Worm (Caenorhabditis elegans) whole organism, L1 larva: ENCODE data around the gene tub-1.

Experiments
- C04F5.9 ChIP-seq: sonication (generic microtip); optimal IDR thresholded peaks from 2 replicates; lab custom pipeline; 2016; ENCODE audit warnings: missing genetic modification characterization, missing compliant biosample characterization
- C34B4.2 ChIP-seq: sonication (generic microtip); optimal IDR thresholded peaks from 2 replicates; lab custom pipeline; 2017; ENCODE audit warnings: mild to moderate bottlenecking, missing genetic modification characterization, missing compliant biosample characterization
- Y116A8C.19 ChIP-seq: sonication (generic microtip); optimal IDR thresholded peaks from 2 replicates; lab custom pipeline; 2016; ENCODE audit warnings: missing compliant biosample characterization, missing genetic modification characterization, borderline replicate concordance
- aha-1 ChIP-seq: fragments of 150-350 bp; optimal IDR thresholded peaks from 2 replicates; lab custom pipeline; 2014; ENCODE audit warnings: missing biosample characterization, missing genetic modification characterization
- alr-1 ChIP-seq: fragments of 200-800 bp; sonication (Bioruptor generic); optimal IDR thresholded peaks from 2 replicates; lab custom pipeline; 2018; ENCODE audit warnings: borderline replicate concordance, mild to moderate bottlenecking, missing genetic modification characterization, missing compliant biosample characterization
- blmp-1 ChIP-seq: fragments of 150-350 bp; optimal IDR thresholded peaks from 2 replicates; lab custom pipeline; 2014; ENCODE audit warnings: missing biosample characterization, missing genetic modification characterization
- ceh-63 ChIP-seq: fragments of 200-800 bp; sonication (Bioruptor generic); optimal IDR thresholded peaks from 2 replicates; lab custom pipeline; 2018; ENCODE audit warnings: mild to moderate bottlenecking, missing genetic modification characterization, missing compliant biosample characterization
- ceh-82 ChIP-seq, 3 experiments: fragments of 150-350 bp in 1 of 3; sonication (generic microtip) in 2 of 3; optimal IDR thresholded peaks; 2 replicates each; lab custom pipeline; 2014 to 2017; ENCODE audit warnings: missing biosample characterization in 3 of 3, missing genetic modification characterization in 3 of 3
- dpl-1 ChIP-seq, 3 experiments: fragments of 150-350 bp in 2 of 3; sonication (generic microtip) in 1 of 3; optimal IDR thresholded peaks; 2 replicates each; lab custom pipeline; 2014 to 2017; ENCODE audit warnings: missing biosample characterization in 3 of 3, missing genetic modification characterization in 3 of 3, missing genetic modification reagents in 3 of 3
- dsc-1 ChIP-seq: sonication (generic microtip); optimal IDR thresholded peaks from 2 replicates; lab custom pipeline; 2016; ENCODE audit warnings: mild to moderate bottlenecking, missing genetic modification characterization, missing compliant biosample characterization
- efl-1 ChIP-seq, 4 experiments: fragments of 150-350 bp; optimal IDR thresholded peaks in 3 of 4; peaks in 1 of 4; 1 replicate in 1 of 4; 2 replicates in 3 of 4; lab custom pipeline; 2014; ENCODE audit warnings: missing biosample characterization in 2 of 4, missing genetic modification characterization in 2 of 4, missing genetic modification reagents in 2 of 4
- egl-13 ChIP-seq: sonication (generic microtip); optimal IDR thresholded peaks from 2 replicates; lab custom pipeline; 2016; ENCODE audit warnings: missing genotype, missing genetic modification reagents, missing genetic modification characterization, missing compliant biosample characterization
- elt-2 ChIP-seq: sonication (generic microtip); optimal IDR thresholded peaks from 2 replicates; lab custom pipeline; 2016; ENCODE audit warnings: missing genetic modification characterization, mild to moderate bottlenecking, inconsistent platforms, missing compliant biosample characterization, missing genetic modification reagents
- elt-3 ChIP-seq, 6 experiments: fragments of 150-350 bp in 1 of 6; sonication (generic microtip); optimal IDR thresholded peaks; 2 replicates each; lab custom pipeline; 2017 to 2018; ENCODE audit warnings: missing biosample characterization in 6 of 6, missing genetic modification characterization in 6 of 6, inconsistent platforms in 1 of 6
- ets-5 ChIP-seq: fragments of 200-800 bp; sonication (Bioruptor generic); IDR thresholded peaks from 2 replicates; pipeline ENCODE4 v1.3.6; 2022; ENCODE audit warnings: missing genetic modification characterization, missing compliant biosample characterization
- fkh-8 ChIP-seq: sonication (generic microtip); optimal IDR thresholded peaks from 2 replicates; lab custom pipeline; 2016; ENCODE audit warnings: mild to moderate bottlenecking, missing genetic modification characterization, missing compliant biosample characterization
- fos-1 ChIP-seq: fragments of 150-350 bp; optimal IDR thresholded peaks from 2 replicates; lab custom pipeline; 2014; ENCODE audit warnings: missing biosample characterization, missing genetic modification characterization
- grh-1 ChIP-seq: fragments of 200-800 bp; sonication (Bioruptor generic); IDR thresholded peaks from 2 replicates; pipeline ENCODE4 v1.3.6; 2022; ENCODE audit warnings: missing genetic modification reagents, missing genetic modification characterization, missing compliant biosample characterization
- hlh-17 ChIP-seq: fragments of 200-800 bp; sonication (Bioruptor generic); optimal IDR thresholded peaks from 2 replicates; lab custom pipeline; 2018; ENCODE audit warnings: missing genetic modification characterization, mild to moderate bottlenecking, missing compliant biosample characterization, moderate library complexity, borderline replicate concordance
- hlh-4 ChIP-seq: sonication (generic microtip); optimal IDR thresholded peaks from 2 replicates; lab custom pipeline; 2016; ENCODE audit warnings: mild to moderate bottlenecking, missing genetic modification characterization, missing compliant biosample characterization
- hpl-2 ChIP-seq: fragments of 150-350 bp; optimal IDR thresholded peaks from 2 replicates; lab custom pipeline; 2014; ENCODE audit warnings: missing biosample characterization, missing genetic modification reagents, missing genetic modification characterization
- irx-1 ChIP-seq: sonication (generic microtip); optimal IDR thresholded peaks from 2 replicates; lab custom pipeline; 2016; ENCODE audit warnings: missing genetic modification characterization, missing compliant biosample characterization
- isw-1 ChIP-seq: fragments of 200-800 bp; sonication (Bioruptor generic); IDR thresholded peaks from 2 replicates; pipeline ENCODE4 v1.3.6; 2022; ENCODE audit warnings: missing genetic modification characterization, missing compliant biosample characterization
- jun-1 ChIP-seq: fragments of 150-350 bp; optimal IDR thresholded peaks from 2 replicates; lab custom pipeline; 2014; ENCODE audit warnings: missing biosample characterization, missing genetic modification reagents, missing genetic modification characterization
- lin-13 ChIP-seq: fragments of 150-350 bp; optimal IDR thresholded peaks from 2 replicates; lab custom pipeline; 2014; ENCODE audit warnings: missing biosample characterization, missing genetic modification reagents, missing genetic modification characterization
- lin-14 ChIP-seq: fragments of 200-800 bp; sonication (Bioruptor generic); optimal IDR thresholded peaks from 2 replicates; lab custom pipeline; 2018; ENCODE audit warnings: mild to moderate bottlenecking, missing genetic modification characterization, moderate library complexity, missing compliant biosample characterization
- lin-15B ChIP-seq: fragments of 150-350 bp; sonication (generic microtip); optimal IDR thresholded peaks from 3 replicates; lab custom pipeline; 2014; ENCODE audit warnings: missing biosample characterization, missing genetic modification characterization
- lin-39 ChIP-seq: fragments of 150-350 bp; optimal IDR thresholded peaks from 2 replicates; lab custom pipeline; 2014; ENCODE audit warnings: missing biosample characterization, missing genetic modification reagents, missing genetic modification characterization
- lsy-2 ChIP-seq, 2 experiments: fragments of 150-350 bp; optimal IDR thresholded peaks; 2 replicates each; lab custom pipeline; 2014; ENCODE audit warnings: missing biosample characterization in 2 of 2, missing genetic modification characterization in 2 of 2
- mdl-1 ChIP-seq, 2 experiments: fragments of 150-350 bp; optimal IDR thresholded peaks; 2 replicates each; lab custom pipeline; 2014 to 2017; ENCODE audit warnings: missing biosample characterization in 2 of 2, missing genetic modification characterization in 2 of 2, inconsistent platforms in 1 of 2
- nhr-11 ChIP-seq: fragments of 150-350 bp; optimal IDR thresholded peaks from 2 replicates; lab custom pipeline; 2014; ENCODE audit warnings: missing biosample characterization, missing genetic modification characterization
- nhr-19 ChIP-seq: fragments of 200-800 bp; sonication (Bioruptor generic); conservative IDR thresholded peaks from 2 replicates; pipeline ENCODE4 v1.3.6; 2022; ENCODE audit warnings: missing genetic modification characterization, missing compliant biosample characterization
- nhr-71 ChIP-seq: sonication (generic microtip); optimal IDR thresholded peaks from 2 replicates; lab custom pipeline; 2016; ENCODE audit warnings: mild to moderate bottlenecking, missing genetic modification characterization, moderate library complexity, missing compliant biosample characterization
- nhr-76 ChIP-seq: sonication (generic microtip); optimal IDR thresholded peaks from 2 replicates; lab custom pipeline; 2017; ENCODE audit warnings: missing biosample characterization, missing genetic modification characterization
- nhr-77 ChIP-seq: fragments of 150-350 bp; optimal IDR thresholded peaks from 2 replicates; lab custom pipeline; 2014; ENCODE audit warnings: missing biosample characterization, missing genetic modification characterization
- nhr-84 ChIP-seq: sonication (generic microtip); optimal IDR thresholded peaks from 2 replicates; lab custom pipeline; 2017; ENCODE audit warnings: missing biosample characterization, missing genetic modification characterization
- nhr-85 ChIP-seq: sonication (generic microtip); peaks from one replicate; lab custom pipeline; 2016; ENCODE audit warnings: missing genetic modification characterization, inconsistent platforms, missing compliant biosample characterization
- nhr-90 ChIP-seq: sonication (generic microtip); optimal IDR thresholded peaks from 2 replicates; lab custom pipeline; 2016; ENCODE audit warnings: mild to moderate bottlenecking, missing genetic modification characterization, missing compliant biosample characterization; ENCODE audit not compliant: poor library complexity
- pag-3 ChIP-seq: sonication (generic microtip); optimal IDR thresholded peaks from 2 replicates; lab custom pipeline; 2017; ENCODE audit warnings: missing genetic modification characterization, mild to moderate bottlenecking, missing compliant biosample characterization, antibody characterized with exemption, borderline replicate concordance; ENCODE audit not compliant: insufficient read depth
- pqm-1 ChIP-seq: sonication (generic microtip); optimal IDR thresholded peaks from 3 replicates; lab custom pipeline; 2017; ENCODE audit warnings: missing biosample characterization, missing genetic modification characterization
- rnt-1 ChIP-seq: sonication (generic microtip); optimal IDR thresholded peaks from 2 replicates; lab custom pipeline; 2016; ENCODE audit warnings: mild to moderate bottlenecking, missing genetic modification characterization, moderate library complexity, missing compliant biosample characterization
- skn-1 ChIP-seq: fragments of 150-350 bp; optimal IDR thresholded peaks from 2 replicates; lab custom pipeline; 2014; ENCODE audit warnings: missing biosample characterization, missing genetic modification characterization
- snpc-4 ChIP-seq: fragments of 150-350 bp; optimal IDR thresholded peaks from 2 replicates; lab custom pipeline; 2014; ENCODE audit warnings: missing biosample characterization, missing genetic modification characterization
- snu-23 ChIP-seq: sonication (generic microtip); optimal IDR thresholded peaks from 2 replicates; lab custom pipeline; 2016; ENCODE audit warnings: missing genetic modification characterization, missing compliant biosample characterization
- tlp-1 ChIP-seq: fragments of 150-350 bp; optimal IDR thresholded peaks from 2 replicates; lab custom pipeline; 2014; ENCODE audit warnings: missing biosample characterization, missing genetic modification characterization
- unc-130 ChIP-seq: fragments of 150-350 bp; optimal IDR thresholded peaks from 2 replicates; lab custom pipeline; 2017; ENCODE audit warnings: missing biosample characterization, missing genetic modification characterization, inconsistent platforms
- unc-86 ChIP-seq: sonication (generic microtip); optimal IDR thresholded peaks from 2 replicates; lab custom pipeline; 2016; ENCODE audit warnings: missing genetic modification characterization, missing compliant biosample characterization
- unc-98 ChIP-seq: fragments of 200-800 bp; sonication (Bioruptor generic); IDR thresholded peaks from 2 replicates; pipeline ENCODE4 v1.3.6; 2022; ENCODE audit warnings: missing genetic modification characterization, missing compliant biosample characterization
- vab-15 ChIP-seq: sonication (generic microtip); optimal IDR thresholded peaks from 2 replicates; lab custom pipeline; 2017; ENCODE audit warnings: missing genotype, mild to moderate bottlenecking, missing genetic modification characterization, missing compliant biosample characterization
- xbp-1 ChIP-seq: sonication (generic microtip); optimal IDR thresholded peaks from 2 replicates; lab custom pipeline; 2016; ENCODE audit warnings: missing genetic modification characterization, missing compliant biosample characterization
- zag-1 ChIP-seq: fragments of 150-350 bp; optimal IDR thresholded peaks from 2 replicates; lab custom pipeline; 2014; ENCODE audit warnings: missing biosample characterization, missing genetic modification characterization
- zip-4 ChIP-seq: fragments of 200-800 bp; sonication (Bioruptor generic); optimal IDR thresholded peaks from 2 replicates; lab custom pipeline; 2018; ENCODE audit warnings: mild to moderate bottlenecking, missing genetic modification characterization, moderate library complexity, missing compliant biosample characterization
- ztf-11 ChIP-seq, 2 experiments: sonication (generic microtip); optimal IDR thresholded peaks; 2 replicates each; lab custom pipeline; 2016 to 2017; ENCODE audit warnings: missing genetic modification characterization in 2 of 2, missing biosample characterization in 1 of 2, missing compliant biosample characterization in 1 of 2

Gene tub-1

DNA sequence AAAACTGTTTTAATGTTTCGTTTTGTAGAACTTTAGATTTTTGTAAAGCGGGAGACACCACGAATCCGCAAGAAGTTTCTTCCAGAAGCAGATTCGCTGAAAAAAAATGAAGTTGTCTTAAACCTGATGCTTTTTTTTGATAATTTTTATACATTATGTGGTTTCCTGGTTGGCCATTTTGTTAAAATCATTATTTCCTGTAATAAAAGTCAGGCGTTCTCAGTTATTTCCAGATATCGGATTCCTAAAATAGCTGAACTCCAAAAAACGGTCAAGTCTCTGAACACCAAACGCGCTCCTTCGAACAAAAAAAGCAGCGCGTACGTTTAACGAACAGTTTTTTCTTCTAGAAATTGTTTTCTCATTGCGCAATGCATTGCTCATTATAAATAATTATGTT lies 19.4 kb downstream of the tub-1 start (continued):
- TF ChIP-seq vab-15 (tag; lab: Kevin White, UChicago) = no peak
- no peak for TF ChIP-seq egl-13
- no peak for TF ChIP-seq irx-1 (tag; lab: Kevin White, UChicago)
- TF ChIP-seq lin-13 (GFP tag; lab: Kevin White, UChicago) = peak; percentile 34
- no peak for TF ChIP-seq ztf-11 (tag; optimal IDR thresholded peaks at IDR 0.05; lab: Kevin White, UChicago)
- TF ChIP-seq Y116A8C.19 = no peak
- TF ChIP-seq efl-1 (optimal IDR thresholded peaks at IDR 0.05; lab: Kevin White, UChicago) = peak; percentile 65 to 73
- peak; percentile 65 to 97 for TF ChIP-seq efl-1 (GFP tag; optimal IDR thresholded peaks at IDR 0.05 in 1 of 2; lab: Kevin White, UChicago)
- peak; percentile 42 for TF ChIP-seq snu-23
- TF ChIP-seq nhr-84 (tag; lab: Kevin White, UChicago) = no peak
- TF ChIP-seq nhr-90 = no peak
- TF ChIP-seq hpl-2 = no peak
- TF ChIP-seq ets-5 (GFP tag; lab: Robert Waterston, UW) = no peak
- TF ChIP-seq elt-3 (tag; optimal IDR thresholded peaks at IDR 0.05; lab: Kevin White, UChicago) = no peak
- no peak for TF ChIP-seq C34B4.2
- TF ChIP-seq elt-2 (tag; lab: Kevin White, UChicago) = no peak
- TF ChIP-seq ceh-82 (tag; optimal IDR thresholded peaks at IDR 0.05; lab: Kevin White, UChicago) = no peak
- no peak for TF ChIP-seq unc-130 (tag; lab: Kevin White, UChicago)
- no peak for TF ChIP-seq ceh-63
- TF ChIP-seq tlp-1 = no peak
- no peak for TF ChIP-seq lin-39 (tag; lab: Kevin White, UChicago)
- TF ChIP-seq snpc-4 = no peak
- TF ChIP-seq dsc-1 (tag; lab: Kevin White, UChicago) = peak; percentile 7
- no peak for TF ChIP-seq nhr-76 (tag; lab: Kevin White, UChicago)
- no peak; the same call in 1 of the 2 replicates for TF ChIP-seq isw-1 (GFP tag; lab: Robert Waterston, UW)
- TF ChIP-seq lin-14 = peak; percentile 46
- TF ChIP-seq hlh-4 (tag; lab: Kevin White, UChicago) = no peak
- no peak for TF ChIP-seq pqm-1
- TF ChIP-seq aha-1 (tag; lab: Kevin White, UChicago) = no peak
- TF ChIP-seq nhr-19 (GFP tag; lab: Robert Waterston, UW) = no peak
- no peak for TF ChIP-seq zip-4 (GFP tag; lab: Kevin White, UChicago)
- peak; percentile 47 to 70 (median 65) for TF ChIP-seq dpl-1 (GFP tag; optimal IDR thresholded peaks at IDR 0.05; lab: Kevin White, UChicago)
- TF ChIP-seq jun-1 (tag; lab: Kevin White, UChicago) = no peak
- TF ChIP-seq unc-98 (GFP tag; lab: Robert Waterston, UW) = no peak
- no peak for TF ChIP-seq unc-86 (tag; lab: Kevin White, UChicago)
- TF ChIP-seq pag-3 (tag; lab: Kevin White, UChicago) = no peak
- peak; percentile 55 for TF ChIP-seq fkh-8 (tag; lab: Kevin White, UChicago)
- no peak for TF ChIP-seq C04F5.9 (tag; lab: Kevin White, UChicago)
- TF ChIP-seq blmp-1 (tag; lab: Kevin White, UChicago) = no peak
- peak; percentile 1 for TF ChIP-seq xbp-1
- TF ChIP-seq alr-1 (tag; lab: Kevin White, UChicago) = no peak
- no peak for TF ChIP-seq mdl-1 (tag; optimal IDR thresholded peaks at IDR 0.05; lab: Kevin White, UChicago)
- TF ChIP-seq nhr-11 = no peak
- no peak for TF ChIP-seq hlh-17 (GFP tag; lab: Kevin White, UChicago)
- no peak for TF ChIP-seq lin-15B (tag; lab: Kevin White, UChicago)
- TF ChIP-seq nhr-77 = peak; percentile 37
- TF ChIP-seq grh-1 (GFP tag; lab: Robert Waterston, UW) = no peak
- TF ChIP-seq lsy-2 (tag; optimal IDR thresholded peaks at IDR 0.05; lab: Kevin White, UChicago) = peak; percentile 15 to 88
- no peak for TF ChIP-seq fos-1 (tag; lab: Kevin White, UChicago)
- peak; percentile 68 for TF ChIP-seq nhr-85 (tag; lab: Kevin White, UChicago)
- no peak for TF ChIP-seq rnt-1
- peak; percentile 33 for TF ChIP-seq skn-1
- peak; percentile 54 for TF ChIP-seq nhr-71 (tag; lab: Kevin White, UChicago)
- TF ChIP-seq zag-1 (tag; lab: Kevin White, UChicago) = no peak
